Worm (Caenorhabditis elegans) whole organism, late embryonic: ENCODE measurements around the gene nspc-9.

Experiments used
- C38D4.7 ChIP-seq: fragments of 200-800 bp; sonication (Bioruptor generic); optimal IDR thresholded peaks from 2 replicates; lab custom pipeline; 2018; ENCODE audit warnings: mild to moderate bottlenecking, missing genetic modification characterization, moderate library complexity, missing compliant biosample characterization
- F13H6.1 ChIP-seq: sonication (generic microtip); optimal IDR thresholded peaks from 2 replicates; lab custom pipeline; 2016; ENCODE audit warnings: missing genetic modification characterization, missing compliant biosample characterization
- K09A11.1 ChIP-seq: sonication (generic microtip); optimal IDR thresholded peaks from 2 replicates; lab custom pipeline; 2017; ENCODE audit warnings: antibody characterized with exemption, mild to moderate bottlenecking, missing genetic modification characterization, missing compliant biosample characterization; ENCODE audit not compliant: insufficient read depth
- Y22D7AL.16 ChIP-seq: sonication (generic microtip); optimal IDR thresholded peaks from 2 replicates; lab custom pipeline; 2016; ENCODE audit warnings: missing genetic modification characterization, missing compliant biosample characterization
- ama-1 ChIP-seq: fragments of 150-350 bp; optimal IDR thresholded peaks from 2 replicates; lab custom pipeline; 2014
- ceh-14 ChIP-seq: sonication (generic microtip); optimal IDR thresholded peaks from 2 replicates; lab custom pipeline; 2016; ENCODE audit warnings: missing genotype, missing genetic modification characterization, missing compliant biosample characterization
- ceh-2 ChIP-seq: sonication (generic microtip); optimal IDR thresholded peaks from 2 replicates; lab custom pipeline; 2016; ENCODE audit warnings: missing genotype, missing genetic modification characterization, missing compliant biosample characterization
- ceh-22 ChIP-seq: sonication (generic microtip); optimal IDR thresholded peaks from 2 replicates; lab custom pipeline; 2017; ENCODE audit warnings: missing biosample characterization, missing genetic modification characterization
- ceh-30 ChIP-seq: fragments of 150-350 bp; optimal IDR thresholded peaks from 2 replicates; lab custom pipeline; 2014; ENCODE audit warnings: missing biosample characterization, missing genetic modification characterization
- ceh-34 ChIP-seq: sonication (generic microtip); optimal IDR thresholded peaks from 2 replicates; lab custom pipeline; 2016; ENCODE audit warnings: mild to moderate bottlenecking, missing genetic modification characterization, missing compliant biosample characterization
- ceh-45 ChIP-seq: fragments of 200-800 bp; sonication (Bioruptor generic); IDR thresholded peaks from 2 replicates; pipeline ENCODE4 v1.3.6; 2022; ENCODE audit warnings: missing genetic modification reagents, missing genetic modification characterization, missing compliant biosample characterization
- ceh-6 ChIP-seq: fragments of 200-800 bp; sonication (Bioruptor generic); optimal IDR thresholded peaks from 2 replicates; lab custom pipeline; 2018; ENCODE audit warnings: mild to moderate bottlenecking, missing genetic modification characterization, missing compliant biosample characterization
- ceh-9 ChIP-seq: sonication (generic microtip); optimal IDR thresholded peaks from 2 replicates; lab custom pipeline; 2016; ENCODE audit warnings: mild to moderate bottlenecking, missing genetic modification characterization, inconsistent platforms, missing compliant biosample characterization
- che-1 ChIP-seq: sonication (generic microtip); optimal IDR thresholded peaks from 2 replicates; lab custom pipeline; 2016; ENCODE audit warnings: mild to moderate bottlenecking, missing genetic modification characterization, missing compliant biosample characterization
- dmd-4 ChIP-seq: sonication (generic microtip); optimal IDR thresholded peaks from 2 replicates; lab custom pipeline; 2016; ENCODE audit warnings: borderline replicate concordance, missing genetic modification characterization, missing compliant biosample characterization
- elt-2 ChIP-seq: sonication (generic microtip); optimal IDR thresholded peaks from 2 replicates; lab custom pipeline; 2016; ENCODE audit warnings: missing genetic modification reagents, missing genetic modification characterization, missing compliant biosample characterization
- elt-4 ChIP-seq: sonication (generic microtip); optimal IDR thresholded peaks from 2 replicates; lab custom pipeline; 2016; ENCODE audit warnings: missing genetic modification characterization, missing compliant biosample characterization
- fax-1 ChIP-seq: sonication (generic microtip); optimal IDR thresholded peaks from 2 replicates; lab custom pipeline; 2016; ENCODE audit warnings: missing genotype, missing genetic modification characterization, missing compliant biosample characterization
- fkh-10 ChIP-seq: fragments of 150-350 bp; optimal IDR thresholded peaks from 2 replicates; lab custom pipeline; 2014; ENCODE audit warnings: missing biosample characterization, missing genetic modification reagents, missing genetic modification characterization
- fkh-6 ChIP-seq: sonication (generic microtip); optimal IDR thresholded peaks from 2 replicates; lab custom pipeline; 2016; ENCODE audit warnings: missing genetic modification characterization, missing compliant biosample characterization
- gmeb-2 ChIP-seq: sonication (generic microtip); optimal IDR thresholded peaks from 2 replicates; lab custom pipeline; 2016; ENCODE audit warnings: missing genetic modification characterization, inconsistent platforms, missing compliant biosample characterization
- hlh-13 ChIP-seq: fragments of 200-800 bp; sonication (Bioruptor generic); optimal IDR thresholded peaks from 2 replicates; lab custom pipeline; 2018; ENCODE audit warnings: mild to moderate bottlenecking, missing genetic modification characterization, missing compliant biosample characterization
- hlh-15 ChIP-seq: sonication (generic microtip); optimal IDR thresholded peaks from 2 replicates; lab custom pipeline; 2016; ENCODE audit warnings: missing genetic modification characterization, missing compliant biosample characterization
- hlh-30 ChIP-seq: sonication (generic microtip); optimal IDR thresholded peaks from 2 replicates; lab custom pipeline; 2017; ENCODE audit warnings: antibody characterized with exemption, missing genetic modification characterization, missing compliant biosample characterization; ENCODE audit not compliant: insufficient read depth
- hlh-8 ChIP-seq: sonication (generic microtip); optimal IDR thresholded peaks from 2 replicates; lab custom pipeline; 2016; ENCODE audit warnings: missing genotype, missing genetic modification characterization, missing compliant biosample characterization
- lim-6 ChIP-seq: sonication (generic microtip); optimal IDR thresholded peaks from 2 replicates; lab custom pipeline; 2016; ENCODE audit warnings: missing genetic modification characterization, missing compliant biosample characterization
- lin-11 ChIP-seq: fragments of 200-800 bp; sonication (Bioruptor generic); optimal IDR thresholded peaks from 2 replicates; lab custom pipeline; 2018; ENCODE audit warnings: mild to moderate bottlenecking, missing genetic modification characterization, missing compliant biosample characterization
- madf-2 ChIP-seq: sonication (generic microtip); optimal IDR thresholded peaks from 2 replicates; lab custom pipeline; 2017; ENCODE audit warnings: missing genetic modification characterization, missing compliant biosample characterization
- nfya-1 ChIP-seq: sonication (generic microtip); optimal IDR thresholded peaks from 2 replicates; lab custom pipeline; 2017; ENCODE audit warnings: missing genetic modification characterization, mild to moderate bottlenecking, missing compliant biosample characterization, antibody characterized with exemption, moderate library complexity
- nhr-11 ChIP-seq: fragments of 150-350 bp; optimal IDR thresholded peaks from 2 replicates; lab custom pipeline; 2014; ENCODE audit warnings: missing biosample characterization, missing genetic modification characterization
- nhr-232 ChIP-seq: sonication (generic microtip); optimal IDR thresholded peaks from 2 replicates; lab custom pipeline; 2016; ENCODE audit warnings: missing genetic modification characterization, missing compliant biosample characterization
- npax-4 ChIP-seq: sonication (generic microtip); optimal IDR thresholded peaks from 2 replicates; lab custom pipeline; 2016; ENCODE audit warnings: missing genetic modification characterization, missing compliant biosample characterization
- pat-9 ChIP-seq: fragments of 200-800 bp; sonication (Bioruptor generic); optimal IDR thresholded peaks from 2 replicates; lab custom pipeline; 2018; ENCODE audit warnings: mild to moderate bottlenecking, missing genetic modification characterization, moderate library complexity, missing compliant biosample characterization
- pax-1 ChIP-seq: fragments of 150-350 bp; optimal IDR thresholded peaks from 2 replicates; lab custom pipeline; 2014; ENCODE audit warnings: missing biosample characterization, missing genetic modification characterization
- pqm-1 ChIP-seq: sonication (generic microtip); optimal IDR thresholded peaks from 2 replicates; lab custom pipeline; 2016; ENCODE audit warnings: missing genetic modification characterization, missing compliant biosample characterization
- ref-2 ChIP-seq: sonication (generic microtip); optimal IDR thresholded peaks from 2 replicates; lab custom pipeline; 2016; ENCODE audit warnings: missing genetic modification characterization, missing compliant biosample characterization
- sdc-2 ChIP-seq: sonication (generic microtip); optimal IDR thresholded peaks from 2 replicates; lab custom pipeline; 2016; ENCODE audit warnings: missing genotype, missing genetic modification characterization, missing compliant biosample characterization
- sox-2 ChIP-seq: fragments of 200-800 bp; sonication (Bioruptor generic); IDR thresholded peaks from 2 replicates; pipeline ENCODE4 v1.3.6; 2022; ENCODE audit warnings: missing genetic modification reagents, missing genetic modification characterization, missing compliant biosample characterization
- syd-9 ChIP-seq: sonication (generic microtip); optimal IDR thresholded peaks from 2 replicates; lab custom pipeline; 2016; ENCODE audit warnings: mild to moderate bottlenecking, missing genetic modification characterization, moderate library complexity, missing compliant biosample characterization
- tbx-2 ChIP-seq: sonication (generic microtip); optimal IDR thresholded peaks from 2 replicates; lab custom pipeline; 2016; ENCODE audit warnings: missing genetic modification characterization, missing compliant biosample characterization
- tbx-7 ChIP-seq: sonication (generic microtip); optimal IDR thresholded peaks from 2 replicates; lab custom pipeline; 2016; ENCODE audit warnings: missing genotype, missing genetic modification characterization, missing compliant biosample characterization
- ttx-3 ChIP-seq: sonication (generic microtip); optimal IDR thresholded peaks from 2 replicates; lab custom pipeline; 2016; ENCODE audit warnings: missing genetic modification reagents, missing genetic modification characterization, missing compliant biosample characterization
- unc-55 ChIP-seq: sonication (generic microtip); optimal IDR thresholded peaks from 2 replicates; lab custom pipeline; 2017; ENCODE audit warnings: missing biosample characterization, missing genetic modification reagents, missing genetic modification characterization
- unc-86 ChIP-seq: sonication (generic microtip); optimal IDR thresholded peaks from 2 replicates; lab custom pipeline; 2016; ENCODE audit warnings: missing genetic modification characterization, missing compliant biosample characterization

Gene nspc-9

DNA sequence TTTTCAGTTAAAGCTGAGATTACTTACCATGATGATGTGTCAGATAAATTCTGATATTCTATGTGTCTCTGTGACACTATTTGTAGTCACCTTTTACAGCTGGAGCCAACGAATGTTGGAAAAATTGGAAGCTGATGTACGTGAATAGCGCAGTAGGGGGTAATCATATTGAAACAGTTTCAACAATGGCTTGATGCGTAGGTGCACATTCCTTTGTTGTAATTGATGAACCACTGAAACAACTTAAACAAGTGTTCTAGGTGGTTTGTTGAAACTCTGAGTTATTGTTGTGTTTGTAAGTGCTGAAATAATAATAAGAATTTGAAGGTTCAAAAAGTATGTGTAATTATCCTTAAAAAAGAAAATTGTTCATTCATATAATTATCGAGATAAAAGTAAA is 13.4 kb upstream of the nspc-9 start, which contains the start of gene nspc-12:
Gene nspc-12, minus strand, starts transcription at position 101 of the 400 bp plus-strand sequence.
- TF ChIP-seq sdc-2: no peak

ce11 chrX:12352872-12353271 is 9.7 kb upstream of the nspc-9 start, which contains the start of gene F42F12.4:
Gene F42F12.4 (minus strand): TSS chrX:12352947.
- no peak for TF ChIP-seq sox-2
- TF ChIP-seq tbx-2 (tag; lab: Kevin White, UChicago): no peak
- TF ChIP-seq ceh-45 (GFP tag; lab: Robert Waterston, UW): no peak
- TF ChIP-seq dmd-4 (tag; lab: Kevin White, UChicago): no peak
- TF ChIP-seq pax-1: no peak
- TF ChIP-seq ceh-22 (tag; lab: Kevin White, UChicago): no peak
- TF ChIP-seq, all 69 proteins: peak for 0

DNA sequence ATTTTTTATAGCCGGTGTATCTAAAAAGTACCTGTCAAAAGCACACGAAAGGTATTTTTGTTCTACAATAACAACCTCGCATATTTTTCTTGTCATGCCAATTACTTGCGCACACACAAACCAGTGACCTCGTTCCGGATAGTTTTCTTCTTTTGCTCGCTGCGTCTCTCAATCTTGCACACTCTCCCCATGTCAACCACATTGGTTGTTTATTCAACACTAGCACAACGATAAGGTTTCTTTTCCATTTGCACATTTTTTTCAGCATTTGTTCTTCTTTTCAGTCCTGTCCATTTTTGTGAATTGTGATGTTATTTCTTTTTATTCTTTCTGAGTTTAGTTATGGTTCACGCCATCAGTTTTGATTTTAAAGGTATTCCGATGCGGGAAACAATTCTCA is 7.0 kb upstream of the nspc-9 start, which contains the start of gene F42F12.3:
Gene F42F12.3, plus strand, starts transcription at position 372 of the 400 bp plus-strand sequence.
- TF ChIP-seq npax-4 (tag; lab: Kevin White, UChicago) (no peak), F13H6.1 (tag; lab: Kevin White, UChicago) (no peak), fkh-10 (no peak), tbx-2 (tag; lab: Kevin White, UChicago) (no peak), hlh-30 (no peak), unc-86 (no peak), hlh-13 (no peak), ceh-22 (tag; lab: Kevin White, UChicago) (no peak), ceh-6 (GFP tag; lab: Kevin White, UChicago) (no peak)

DNA sequence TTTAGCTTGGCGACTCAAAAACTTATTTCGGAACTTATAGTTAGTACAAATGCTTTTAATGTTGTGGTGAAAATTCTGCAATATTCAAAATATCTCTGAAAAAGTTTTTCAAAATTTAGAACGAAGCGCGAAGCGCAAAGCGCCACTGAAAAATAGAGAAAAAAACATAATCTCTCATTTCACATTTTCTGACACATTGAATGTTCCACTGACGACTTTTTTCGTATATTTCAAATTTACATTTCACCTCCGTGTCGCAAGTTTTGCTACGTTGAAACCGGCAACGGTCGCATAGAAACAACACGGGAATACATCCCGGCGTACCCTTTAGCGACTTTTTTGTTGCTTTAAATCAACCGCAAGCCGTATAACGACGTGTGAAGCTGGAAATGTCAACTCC is 5.2 kb upstream of the nspc-9 start, which contains the start of gene F42F12.14:
Gene F42F12.14, plus strand, starts transcription at position 301 of the 400 bp plus-strand sequence.
- no peak for TF ChIP-seq gmeb-2 (tag; lab: Kevin White, UChicago)
- no peak for TF ChIP-seq pat-9
- no peak for TF ChIP-seq elt-4 (tag; lab: Kevin White, UChicago)
- TF ChIP-seq ama-1 (lab: Kevin White, UChicago): no peak
- TF ChIP-seq C38D4.7 (GFP tag; lab: Kevin White, UChicago): no peak
- no peak for TF ChIP-seq nhr-232

DNA sequence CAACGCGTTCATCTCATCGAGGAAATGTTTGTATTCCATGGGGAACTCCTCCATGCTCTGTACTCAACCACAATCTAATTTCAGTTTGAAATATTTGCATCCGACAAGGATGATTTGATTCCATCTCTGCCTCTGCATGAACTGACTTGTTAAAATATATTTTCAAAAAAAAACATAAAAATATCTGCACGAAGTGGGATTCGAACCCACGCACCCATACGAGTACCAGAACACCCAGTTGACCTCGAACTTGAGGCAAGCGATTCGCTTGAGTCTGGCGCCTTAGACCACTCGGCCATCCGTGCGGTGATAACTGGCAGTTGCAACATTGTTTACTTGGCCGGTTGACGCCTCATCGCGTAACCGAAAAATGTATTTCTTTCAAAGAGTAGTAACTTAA is 4.6 kb upstream of the nspc-9 start:
- TF ChIP-seq dmd-4 (tag; lab: Kevin White, UChicago): no peak
- TF ChIP-seq nfya-1 (tag; lab: Kevin White, UChicago): no peak
- no peak for TF ChIP-seq lim-6 (tag; lab: Kevin White, UChicago)
- peak; percentile 3 for TF ChIP-seq ceh-14 (tag; lab: Kevin White, UChicago)
- no peak for TF ChIP-seq ceh-2
- no peak for TF ChIP-seq ref-2 (tag; lab: Kevin White, UChicago)
- no peak for TF ChIP-seq nhr-11 (tag; lab: Kevin White, UChicago)
- TF ChIP-seq fkh-10: no peak
- no peak for TF ChIP-seq ttx-3 (tag; lab: Kevin White, UChicago)
- no peak for TF ChIP-seq fax-1 (tag; lab: Kevin White, UChicago)
- TF ChIP-seq hlh-15 (tag; lab: Kevin White, UChicago): no peak
- TF ChIP-seq unc-55: no peak
- TF ChIP-seq pqm-1 (tag; lab: Kevin White, UChicago): no peak
- TF ChIP-seq ceh-30: no peak
- TF ChIP-seq tbx-2 (tag; lab: Kevin White, UChicago): no peak
- TF ChIP-seq madf-2 (tag; lab: Kevin White, UChicago): no peak
- no peak for TF ChIP-seq ceh-34 (tag; lab: Kevin White, UChicago)
- peak; percentile 30 for TF ChIP-seq che-1 (tag; lab: Kevin White, UChicago)
- no peak for TF ChIP-seq sox-2
- no peak for TF ChIP-seq ceh-22 (tag; lab: Kevin White, UChicago)
- no peak for TF ChIP-seq hlh-13
- peak; percentile 63 for TF ChIP-seq sdc-2
- no peak for TF ChIP-seq tbx-7 (tag; lab: Kevin White, UChicago)
- no peak for TF ChIP-seq ceh-9 (tag; lab: Kevin White, UChicago)
- TF ChIP-seq C38D4.7 (GFP tag; lab: Kevin White, UChicago): no peak
- no peak for TF ChIP-seq fkh-6 (tag; lab: Kevin White, UChicago)
- TF ChIP-seq K09A11.1: no peak
- no peak for TF ChIP-seq syd-9
- TF ChIP-seq unc-86: no peak
- no peak for TF ChIP-seq lin-11 (tag; lab: Kevin White, UChicago)
- peak; percentile 31 for TF ChIP-seq ceh-6 (GFP tag; lab: Kevin White, UChicago)
- no peak for TF ChIP-seq hlh-8 (tag; lab: Kevin White, UChicago)
- TF ChIP-seq elt-2 (tag; lab: Kevin White, UChicago): peak; percentile 25
- TF ChIP-seq Y22D7AL.16 (tag; lab: Kevin White, UChicago): no peak
